Worm (Caenorhabditis elegans) whole organism, L1 larva: ENCODE data around the gene C14C6.6.

ENCODE experiments used
- alr-1 ChIP-seq: fragments of 200-800 bp; sonication (Bioruptor generic); optimal IDR thresholded peaks from 2 replicates; lab custom pipeline; 2018; ENCODE audit warnings: borderline replicate concordance, mild to moderate bottlenecking, missing genetic modification characterization, missing compliant biosample characterization
- efl-3 ChIP-seq: fragments of 200-800 bp; sonication (Bioruptor generic); optimal IDR thresholded peaks from 2 replicates; lab custom pipeline; 2018; ENCODE audit warnings: mild to moderate bottlenecking, missing genetic modification characterization, missing compliant biosample characterization
- elt-3 ChIP-seq, 6 experiments: fragments of 150-350 bp in 1 of 6; sonication (generic microtip); optimal IDR thresholded peaks; 2 replicates each; lab custom pipeline; 2017 to 2018; ENCODE audit warnings: missing biosample characterization in 6 of 6, missing genetic modification characterization in 6 of 6, inconsistent platforms in 1 of 6
- lin-13 ChIP-seq: fragments of 150-350 bp; optimal IDR thresholded peaks from 2 replicates; lab custom pipeline; 2014; ENCODE audit warnings: missing biosample characterization, missing genetic modification reagents, missing genetic modification characterization
- lin-15B ChIP-seq: fragments of 150-350 bp; sonication (generic microtip); optimal IDR thresholded peaks from 3 replicates; lab custom pipeline; 2014; ENCODE audit warnings: missing biosample characterization, missing genetic modification characterization
- lsy-2 ChIP-seq, 2 experiments: fragments of 150-350 bp; optimal IDR thresholded peaks; 2 replicates each; lab custom pipeline; 2014; ENCODE audit warnings: missing biosample characterization in 2 of 2, missing genetic modification characterization in 2 of 2
- nhr-20 ChIP-seq: sonication (generic microtip); optimal IDR thresholded peaks from 2 replicates; lab custom pipeline; 2016; ENCODE audit warnings: mild to moderate bottlenecking, missing genetic modification characterization, missing compliant biosample characterization
- nhr-237 ChIP-seq: fragments of 150-350 bp; optimal IDR thresholded peaks from 2 replicates; lab custom pipeline; 2014; ENCODE audit warnings: missing biosample characterization, missing genetic modification characterization
- nhr-28 ChIP-seq: fragments of 150-350 bp; optimal IDR thresholded peaks from 2 replicates; lab custom pipeline; 2014; ENCODE audit warnings: missing biosample characterization, missing genetic modification characterization
- rnt-1 ChIP-seq: sonication (generic microtip); optimal IDR thresholded peaks from 2 replicates; lab custom pipeline; 2016; ENCODE audit warnings: mild to moderate bottlenecking, missing genetic modification characterization, moderate library complexity, missing compliant biosample characterization
- tbx-2 ChIP-seq: sonication (generic microtip); optimal IDR thresholded peaks from 2 replicates; lab custom pipeline; 2016; ENCODE audit warnings: missing genetic modification characterization, missing compliant biosample characterization

- TF ChIP-seq efl-3 (GFP tag; lab: Kevin White, UChicago), result no peak
- TF ChIP-seq lin-13, result no peak
- TF ChIP-seq tbx-2 (tag; lab: Kevin White, UChicago), result no peak
- no peak for TF ChIP-seq elt-3 (tag; optimal IDR thresholded peaks at IDR 0.05; lab: Kevin White, UChicago)
- TF ChIP-seq rnt-1 (tag; lab: Kevin White, UChicago), result no peak
- TF ChIP-seq nhr-20 (tag; lab: Kevin White, UChicago), result no peak
- no peak for TF ChIP-seq alr-1 (tag; lab: Kevin White, UChicago)
- no peak for TF ChIP-seq nhr-237 (tag; lab: Kevin White, UChicago)
- no peak for TF ChIP-seq lin-15B
- no peak for TF ChIP-seq lsy-2 (tag; optimal IDR thresholded peaks at IDR 0.05; lab: Kevin White, UChicago)
- no peak for TF ChIP-seq nhr-28 (tag; lab: Kevin White, UChicago)
Measured at ce11 chrV:500535-500934, 47.3 kb downstream of the C14C6.6 start.
